Worm (Caenorhabditis elegans): Measurements from ENCODE around the gene col-101.

Gene col-101

ce11 chrIV:326564-327070 is at the start of gene col-101:
Gene col-101 (minus strand): TSS chrIV:327020.
- peak; percentile 33 for TF ChIP-seq egl-27 (tag; optimal IDR thresholded peaks at IDR 0.05)
- no peak for TF ChIP-seq ztf-1 (GFP tag; conservative IDR thresholded peaks at IDR 0.05)
- TF ChIP-seq sma-9 (GFP tag; optimal IDR thresholded peaks at IDR 0.05) = no peak
- no peak for TF ChIP-seq sma-9 (tag; optimal IDR thresholded peaks at IDR 0.05)
- no peak for TF ChIP-seq sem-4 (tag; optimal IDR thresholded peaks at IDR 0.05)
- TF ChIP-seq ztf-4 (tag; optimal IDR thresholded peaks at IDR 0.05) = no peak
- no peak for TF ChIP-seq mdl-1 (tag; optimal IDR thresholded peaks at IDR 0.05)
- no peak for TF ChIP-seq blmp-1 (tag; optimal IDR thresholded peaks at IDR 0.05; ENCODE audit: insufficient read depth)
- no peak for TF ChIP-seq ama-1 (optimal IDR thresholded peaks at IDR 0.05)

- TF ChIP-seq lin-13 (GFP tag; optimal IDR thresholded peaks at IDR 0.05) (no peak), aly-2 (tag; optimal IDR thresholded peaks at IDR 0.05) (no peak), nhr-21 (tag; optimal IDR thresholded peaks at IDR 0.05) (no peak), ztf-1 (GFP tag; conservative IDR thresholded peaks at IDR 0.05) (no peak), blmp-1 (tag; optimal IDR thresholded peaks at IDR 0.05; ENCODE audit: insufficient read depth) (no peak), sma-9 (GFP tag; optimal IDR thresholded peaks at IDR 0.05) (no peak), sma-9 (tag; optimal IDR thresholded peaks at IDR 0.05) (no peak), F13H6.1 (tag; optimal IDR thresholded peaks at IDR 0.05) (no peak), skn-1 (tag; optimal IDR thresholded peaks at IDR 0.05) (no peak), lin-11 (tag; optimal IDR thresholded peaks at IDR 0.05) (no peak), peb-1 (tag; optimal IDR thresholded peaks at IDR 0.05) (no peak), gmeb-1 (tag; optimal IDR thresholded peaks at IDR 0.05) (no peak), alr-1 (tag; optimal IDR thresholded peaks at IDR 0.05) (no peak), sem-4 (tag; optimal IDR thresholded peaks at IDR 0.05) (no peak), elt-3 (tag; optimal IDR thresholded peaks at IDR 0.05) (no peak), lsy-2 (tag; optimal IDR thresholded peaks at IDR 0.05) (no peak), nhr-6 (tag; optimal IDR thresholded peaks at IDR 0.05) (no peak), ceh-82 (tag; optimal IDR thresholded peaks at IDR 0.05) (no peak)
Measured at ce11 chrIV:375915-376314, 49.1 kb upstream of the col-101 start, which contains the start of gene fln-1. Gene fln-1 (minus strand): TSS chrIV:376015.

ce11 chrIV:373963-374362 is 47.1 kb upstream of the col-101 start:
- TF ChIP-seq sma-9 (GFP tag; optimal IDR thresholded peaks at IDR 0.05) (no peak), sma-9 (tag; optimal IDR thresholded peaks at IDR 0.05) (no peak), alr-1 (tag; optimal IDR thresholded peaks at IDR 0.05) (no peak), ztf-11 (tag; optimal IDR thresholded peaks at IDR 0.05) (no peak), nhr-6 (tag; optimal IDR thresholded peaks at IDR 0.05) (no peak), nhr-10 (tag; optimal IDR thresholded peaks at IDR 0.05) (no peak), ZK546.5 (tag; optimal IDR thresholded peaks at IDR 0.05) (no peak), nhr-21 (tag; optimal IDR thresholded peaks at IDR 0.05) (no peak), F13H6.1 (tag; optimal IDR thresholded peaks at IDR 0.05) (no peak), ztf-4 (tag; optimal IDR thresholded peaks at IDR 0.05) (no peak), C34F6.9 (tag; optimal IDR thresholded peaks at IDR 0.05) (no peak), nhr-237 (tag; optimal IDR thresholded peaks at IDR 0.05) (no peak), dmd-4 (tag; optimal IDR thresholded peaks at IDR 0.05) (no peak), snpc-4 (tag; optimal IDR thresholded peaks at IDR 0.05) (no peak), unc-39 (tag; optimal IDR thresholded peaks at IDR 0.05) (no peak), sem-4 (tag; optimal IDR thresholded peaks at IDR 0.05) (no peak), fos-1 (tag; optimal IDR thresholded peaks at IDR 0.05) (no peak), lsy-2 (tag; optimal IDR thresholded peaks at IDR 0.05) (no peak), mdl-1 (tag; optimal IDR thresholded peaks at IDR 0.05) (no peak), lin-13 (GFP tag; optimal IDR thresholded peaks at IDR 0.05) (no peak), nhr-12 (tag; optimal IDR thresholded peaks at IDR 0.05) (no peak)

DNA sequence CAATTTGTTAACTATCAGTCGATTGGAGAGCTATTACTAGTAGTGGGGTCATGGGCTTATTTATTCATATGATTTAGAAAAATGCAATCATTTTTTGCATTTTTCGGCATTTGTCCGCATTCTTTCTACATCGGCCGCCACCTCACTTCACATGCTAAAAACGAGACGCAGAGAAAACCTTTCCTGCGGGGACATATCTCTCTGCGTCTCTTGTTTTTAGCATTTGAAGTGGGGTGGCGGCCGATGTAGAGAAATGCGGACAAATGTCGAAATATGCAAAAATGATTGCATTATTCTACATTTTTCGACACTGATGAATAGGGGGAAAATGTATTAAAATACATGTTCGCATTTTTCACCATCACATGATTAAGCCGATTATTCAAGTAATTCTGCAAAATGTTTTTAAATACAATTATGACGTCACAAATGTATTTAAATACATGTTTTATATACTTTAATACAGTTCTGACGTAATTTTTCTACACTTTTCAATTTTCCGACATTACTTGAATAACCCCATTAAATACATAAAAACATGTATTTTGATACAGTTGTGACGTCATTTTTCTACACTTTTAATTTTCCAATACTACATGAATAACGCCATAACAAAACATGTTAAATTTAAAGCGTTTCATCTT is 45.4 kb upstream of the col-101 start:
- no peak for TF ChIP-seq lin-13 (GFP tag; optimal IDR thresholded peaks at IDR 0.05)
- peak; percentile 11 for TF ChIP-seq C34F6.9 (tag; optimal IDR thresholded peaks at IDR 0.05)
- no peak for TF ChIP-seq mbf-1 (tag; optimal IDR thresholded peaks at IDR 0.05)
- no peak for TF ChIP-seq fos-1 (tag; optimal IDR thresholded peaks at IDR 0.05)
- TF ChIP-seq ztf-11 (tag; optimal IDR thresholded peaks at IDR 0.05) = no peak
- TF ChIP-seq nhr-237 (tag; optimal IDR thresholded peaks at IDR 0.05) = no peak
- peak; percentile 74 for TF ChIP-seq unc-55 (GFP tag; optimal IDR thresholded peaks at IDR 0.05)
- TF ChIP-seq ceh-16 (tag; optimal IDR thresholded peaks at IDR 0.05) = no peak
- no peak for TF ChIP-seq F13H6.1 (tag; optimal IDR thresholded peaks at IDR 0.05)
- no peak for TF ChIP-seq snpc-4 (tag; optimal IDR thresholded peaks at IDR 0.05)
